1 fruit fly cellular context compared by ENCODE assay signal in the genomic region with DNA sequence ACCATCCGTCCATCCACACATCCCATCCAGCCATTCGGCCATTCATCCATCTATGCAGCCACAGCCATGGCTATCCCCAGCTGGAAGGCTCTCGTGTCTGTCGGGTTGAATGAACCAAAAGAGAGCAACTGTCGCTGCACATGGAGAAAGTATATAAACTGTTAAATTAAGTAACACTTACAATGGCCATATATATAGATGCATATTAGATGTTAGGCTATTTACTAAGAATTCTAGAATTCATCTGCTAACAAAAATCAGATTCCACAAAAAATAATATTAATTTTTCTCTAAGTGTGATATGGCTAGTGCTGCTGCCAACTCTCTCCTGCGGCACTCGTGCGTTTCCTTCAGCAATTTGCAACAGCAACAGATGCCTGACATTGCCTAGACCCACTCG.
TF ChIP-seq lines count a peak whose summit lies in the region.

No protein-coding gene starts in this region.

TF ChIP-seq in whole organism, prepupa, 60 proteins besides CTCF, POLR2A, EP300 and RAD21 (continued from another document):
- TF ChIP-seq salr (GFP tag; optimal IDR thresholded peaks at IDR 0.05; lab: Kevin White, UChicago): peak; percentile 13 to 74
- TF ChIP-seq Hr4 (GFP tag; optimal IDR thresholded peaks at IDR 0.05; lab: Kevin White, UChicago): peak; percentile 82
- TF ChIP-seq Eip93F (GFP tag; optimal IDR thresholded peaks at IDR 0.05; lab: Kevin White, UChicago): no peak
- TF ChIP-seq Sox15 (GFP tag; optimal IDR thresholded peaks at IDR 0.05; lab: Kevin White, UChicago): no peak
- TF ChIP-seq lz (GFP tag; optimal IDR thresholded peaks at IDR 0.05; lab: Kevin White, UChicago): no peak
- TF ChIP-seq net (GFP tag; optimal IDR thresholded peaks at IDR 0.05; lab: Kevin White, UChicago): peak; percentile 64
- TF ChIP-seq pdm3 (GFP tag; optimal IDR thresholded peaks at IDR 0.05; lab: Kevin White, UChicago): peak; percentile 68
- peak; percentile 51 for TF ChIP-seq fd59A (GFP tag; optimal IDR thresholded peaks at IDR 0.05; lab: Kevin White, UChicago)
- no peak for TF ChIP-seq vri (GFP tag; optimal IDR thresholded peaks at IDR 0.05; lab: Kevin White, UChicago)
- TF ChIP-seq spab (GFP tag; optimal IDR thresholded peaks at IDR 0.05; lab: Kevin White, UChicago): peak; percentile 43
- peak; percentile 75 for TF ChIP-seq OdsH (GFP tag; optimal IDR thresholded peaks at IDR 0.05; lab: Kevin White, UChicago)
- TF ChIP-seq esn (GFP tag; optimal IDR thresholded peaks at IDR 0.05; lab: Kevin White, UChicago): peak; percentile 13
- TF ChIP-seq Gug (GFP tag; IDR thresholded peaks at IDR 0.05; lab: Robert Waterston, UW): peak; percentile 62
- TF ChIP-seq CG34406 (GFP tag; optimal IDR thresholded peaks at IDR 0.05; lab: Kevin White, UChicago): peak; percentile 18
- peak; percentile 65 for TF ChIP-seq acj6 (GFP tag; optimal IDR thresholded peaks at IDR 0.05; lab: Kevin White, UChicago)
- peak; percentile 15 for TF ChIP-seq Hr39 (GFP tag; optimal IDR thresholded peaks at IDR 0.05; lab: Kevin White, UChicago)
- TF ChIP-seq Eip75B (GFP tag; optimal IDR thresholded peaks at IDR 0.05; lab: Kevin White, UChicago): peak; percentile 68
- no peak for TF ChIP-seq fd85E (GFP tag; optimal IDR thresholded peaks at IDR 0.05; lab: Kevin White, UChicago)
- peak; percentile 20; the same call in 1 of the 2 replicates for TF ChIP-seq CG11294 (GFP tag; IDR thresholded peaks at IDR 0.05; lab: Robert Waterston, UW)
- TF ChIP-seq CG16779 (tag; optimal IDR thresholded peaks at IDR 0.05; lab: Kevin White, UChicago): peak; percentile 34
- TF ChIP-seq CG15336 (GFP tag; IDR thresholded peaks at IDR 0.05; lab: Robert Waterston, UW): peak; percentile 84
- peak; percentile 86 for TF ChIP-seq Eip78C (GFP tag; lab: Kevin White, UChicago)
- no peak for TF ChIP-seq Blimp-1 (GFP tag; optimal IDR thresholded peaks at IDR 0.05; lab: Kevin White, UChicago)
- TF ChIP-seq CG8119 (GFP tag; IDR thresholded peaks at IDR 0.05; lab: Robert Waterston, UW): peak; percentile 88
- TF ChIP-seq CG4318 (GFP tag; optimal IDR thresholded peaks at IDR 0.05; lab: Kevin White, UChicago): peak; percentile 73
- no peak for TF ChIP-seq cyc (GFP tag; optimal IDR thresholded peaks at IDR 0.05; lab: Kevin White, UChicago)
- TF ChIP-seq CG32006 (GFP tag; optimal IDR thresholded peaks at IDR 0.05; lab: Kevin White, UChicago): peak; percentile 87
- no peak for TF ChIP-seq topi (GFP tag; optimal IDR thresholded peaks at IDR 0.05; lab: Kevin White, UChicago)
- peak; percentile 80 for TF ChIP-seq Lpt (GFP tag; optimal IDR thresholded peaks at IDR 0.05; lab: Kevin White, UChicago)
- TF ChIP-seq dac (GFP tag; optimal IDR thresholded peaks at IDR 0.05; lab: Kevin White, UChicago): peak; percentile 50
- TF ChIP-seq CG8319 (GFP tag; optimal IDR thresholded peaks at IDR 0.05; lab: Kevin White, UChicago): no peak
- TF ChIP-seq achi (GFP tag; optimal IDR thresholded peaks at IDR 0.05; lab: Kevin White, UChicago): peak; percentile 67
- peak; percentile 60 for TF ChIP-seq CG6276 (GFP tag; optimal IDR thresholded peaks at IDR 0.05; lab: Kevin White, UChicago)
- TF ChIP-seq CG1621 (tag; optimal IDR thresholded peaks at IDR 0.05; lab: Kevin White, UChicago): peak; percentile 41
- TF ChIP-seq CG3919 (GFP tag; optimal IDR thresholded peaks at IDR 0.05; lab: Kevin White, UChicago): peak; percentile 79
- no peak for TF ChIP-seq CG7368 (GFP tag; optimal IDR thresholded peaks at IDR 0.05; lab: Kevin White, UChicago)
